Worm (Caenorhabditis elegans) whole organism, young adult: ENCODE results near the gene eelo-2.

Experiments
- F33H1.4 ChIP-seq: fragments of 200-800 bp; sonication (Bioruptor generic); IDR thresholded peaks from 2 replicates; pipeline ENCODE4 v1.3.6; 2022; ENCODE audit warnings: missing genetic modification reagents, missing genetic modification characterization, missing compliant biosample characterization
- F57C9.4 ChIP-seq: sonication (generic microtip); optimal IDR thresholded peaks from 2 replicates; lab custom pipeline; 2017; ENCODE audit warnings: mild to moderate bottlenecking, missing genetic modification characterization, missing compliant biosample characterization
- T07F8.4 ChIP-seq: sonication (generic microtip); optimal IDR thresholded peaks from 2 replicates; lab custom pipeline; 2016; ENCODE audit warnings: mild to moderate bottlenecking, missing genetic modification characterization, moderate library complexity, missing compliant biosample characterization
- Y95B8A.8 ChIP-seq: fragments of 200-800 bp; sonication (Bioruptor generic); IDR thresholded peaks from 2 replicates; pipeline ENCODE4 v1.3.6; 2022; ENCODE audit warnings: missing genetic modification reagents, missing genetic modification characterization, missing compliant biosample characterization
- ama-1 ChIP-seq, 3 experiments: fragments of 150-350 bp in 1 of 3; sonication (generic microtip) in 2 of 3; optimal IDR thresholded peaks; 2 replicates each; lab custom pipeline; 2014 to 2018; ENCODE audit warnings: missing biosample characterization in 2 of 3, missing genetic modification characterization in 2 of 3, missing genetic modification reagents in 2 of 3
- attf-3 ChIP-seq: fragments of 200-800 bp; sonication (Bioruptor generic); conservative IDR thresholded peaks from 2 replicates; pipeline ENCODE4 v1.3.6; 2022; ENCODE audit warnings: missing genetic modification reagents, missing genetic modification characterization, missing compliant biosample characterization
- ceh-100 ChIP-seq: fragments of 200-800 bp; sonication (Bioruptor generic); IDR thresholded peaks from 2 replicates; pipeline ENCODE4 v1.3.6; 2022; ENCODE audit warnings: missing genetic modification reagents, missing genetic modification characterization, missing compliant biosample characterization
- him-1 ChIP-seq: sonication (generic microtip); optimal IDR thresholded peaks from 2 replicates; lab custom pipeline; 2016; ENCODE audit warnings: missing genotype, missing genetic modification reagents, missing genetic modification characterization, missing compliant biosample characterization
- lag-1 ChIP-seq: fragments of 200-800 bp; sonication (Bioruptor generic); IDR thresholded peaks from 2 replicates; pipeline ENCODE4 v1.3.6; 2022; ENCODE audit warnings: missing genetic modification reagents, missing genetic modification characterization, missing compliant biosample characterization
- mel-28 ChIP-seq: sonication (generic microtip); optimal IDR thresholded peaks from 2 replicates; lab custom pipeline; 2016; ENCODE audit warnings: borderline replicate concordance, mild to moderate bottlenecking, missing genetic modification characterization, missing compliant biosample characterization
- sdz-38 ChIP-seq: sonication (generic microtip); optimal IDR thresholded peaks from 2 replicates; lab custom pipeline; 2016; ENCODE audit warnings: missing genotype, missing genetic modification characterization, missing compliant biosample characterization
- snpc-4 ChIP-seq, 5 experiments: fragments of 150-350 bp in 1 of 5; sonication (generic microtip) in 4 of 5; optimal IDR thresholded peaks; 2 replicates each; lab custom pipeline; 2014 to 2018; ENCODE audit warnings: missing genetic modification characterization in 5 of 5, missing biosample characterization in 3 of 5, antibody characterized with exemption in 2 of 5, mild to moderate bottlenecking in 2 of 5, missing compliant biosample characterization in 2 of 5, missing genotype in 2 of 5, moderate library complexity in 2 of 5, missing genetic modification reagents in 1 of 5
- tbp1 ChIP-seq: fragments of 200-800 bp; sonication (Bioruptor generic); optimal IDR thresholded peaks from 2 replicates; lab custom pipeline; 2018; ENCODE audit warnings: mild to moderate bottlenecking, missing genetic modification characterization, missing compliant biosample characterization
- xnd-1 ChIP-seq: sonication (generic microtip); optimal IDR thresholded peaks from 2 replicates; lab custom pipeline; 2016; ENCODE audit warnings: missing genotype, missing genetic modification reagents, missing genetic modification characterization, missing compliant biosample characterization

ce11 chrIV:17215070-17215469 lies 34.9 kb upstream of the eelo-2 start:
- no peak for TF ChIP-seq xnd-1
- no peak for TF ChIP-seq ama-1 (optimal IDR thresholded peaks at IDR 0.05; lab: Kevin White, UChicago)
- TF ChIP-seq ama-1 (GFP tag; optimal IDR thresholded peaks at IDR 0.05; lab: Kevin White, UChicago), result no peak
- TF ChIP-seq T07F8.4 (tag; lab: Kevin White, UChicago), result no peak
- no peak for TF ChIP-seq snpc-4 (GFP tag; optimal IDR thresholded peaks at IDR 0.05; lab: Kevin White, UChicago)
- no peak for TF ChIP-seq snpc-4 (tag; optimal IDR thresholded peaks at IDR 0.05; lab: Kevin White, UChicago)
- no peak for TF ChIP-seq F57C9.4 (tag; lab: Kevin White, UChicago)
- TF ChIP-seq F33H1.4 (GFP tag; lab: Robert Waterston, UW), result no peak
- no peak for TF ChIP-seq mel-28 (tag; lab: Kevin White, UChicago)
- TF ChIP-seq ceh-100 (GFP tag; lab: Robert Waterston, UW), result no peak
- TF ChIP-seq tbp1 (GFP tag; lab: Kevin White, UChicago), result no peak
- no peak for TF ChIP-seq attf-3 (GFP tag; lab: Robert Waterston, UW)
- TF ChIP-seq lag-1 (GFP tag; lab: Robert Waterston, UW), result no peak
- no peak for TF ChIP-seq Y95B8A.8 (GFP tag; lab: Robert Waterston, UW)
- TF ChIP-seq him-1, result no peak
- TF ChIP-seq sdz-38 (tag; lab: Kevin White, UChicago), result no peak
